Fruit fly (Drosophila melanogaster) whole organism, prepupa: Measurements from ENCODE around the gene mRpL3.

Source experiments
- Blimp-1 ChIP-seq: fragments of 200-800 bp; sonication (Bioruptor generic); optimal IDR thresholded peaks from 3 replicates; lab custom pipeline; 2017; ENCODE audit warnings: missing biosample characterization, missing genetic modification characterization, mild to moderate bottlenecking, moderate library complexity, missing genetic modification reagents
- CG10631 ChIP-seq: fragments of 200-800 bp; sonication (Bioruptor generic); optimal IDR thresholded peaks from 2 replicates; lab custom pipeline; 2016; ENCODE audit warnings: missing biosample characterization, missing genetic modification characterization
- CG10669 ChIP-seq: fragments of 200-800 bp; sonication (Bioruptor generic); optimal IDR thresholded peaks from 3 replicates; lab custom pipeline; 2018; ENCODE audit warnings: missing biosample characterization, mild to moderate bottlenecking, missing genetic modification characterization, moderate library complexity
- CG11294 ChIP-seq: fragments of 200-800 bp; sonication (Bioruptor generic); IDR thresholded peaks from 2 replicates; pipeline ENCODE4 v1.3.6; 2022; ENCODE audit warnings: missing biosample characterization, missing genetic modification characterization
- CG11762 ChIP-seq: fragments of 200-800 bp; sonication (Bioruptor generic); optimal IDR thresholded peaks from 3 replicates; lab custom pipeline; 2016; ENCODE audit warnings: missing biosample characterization, missing genetic modification characterization; ENCODE audit not compliant: insufficient read depth
- CG11902 ChIP-seq: fragments of 200-800 bp; sonication (Bioruptor generic); optimal IDR thresholded peaks from 3 replicates; lab custom pipeline; 2016; ENCODE audit warnings: missing biosample characterization, missing genetic modification characterization
- CG15336 ChIP-seq: fragments of 200-800 bp; sonication (Bioruptor generic); IDR thresholded peaks from 2 replicates; pipeline ENCODE4 v1.3.6; 2022; ENCODE audit warnings: missing biosample characterization, missing genetic modification characterization
- CG1621 ChIP-seq: fragments of 200-800 bp; sonication (Bioruptor generic); optimal IDR thresholded peaks from 3 replicates; lab custom pipeline; 2018; ENCODE audit warnings: missing biosample characterization, mild to moderate bottlenecking, missing genetic modification characterization
- CG16779 ChIP-seq: fragments of 200-800 bp; sonication (Bioruptor generic); optimal IDR thresholded peaks from 3 replicates; lab custom pipeline; 2017; ENCODE audit warnings: missing biosample characterization, mild to moderate bottlenecking, missing genetic modification characterization
- CG3032 ChIP-seq: fragments of 200-800 bp; optimal IDR thresholded peaks from 2 replicates; lab custom pipeline; 2019; ENCODE audit warnings: missing biosample characterization, mild to moderate bottlenecking, missing genetic modification characterization, moderate library complexity
- CG31627 ChIP-seq: fragments of 200-800 bp; sonication (Bioruptor generic); optimal IDR thresholded peaks from 3 replicates; lab custom pipeline; 2016; ENCODE audit warnings: missing biosample characterization, missing genetic modification characterization
- CG32006 ChIP-seq: fragments of 200-800 bp; sonication (Bioruptor generic); optimal IDR thresholded peaks from 3 replicates; lab custom pipeline; 2017; ENCODE audit warnings: missing biosample characterization, mild to moderate bottlenecking, missing genetic modification characterization
- CG34406 ChIP-seq: fragments of 200-800 bp; sonication (Bioruptor generic); optimal IDR thresholded peaks from 3 replicates; lab custom pipeline; 2016; ENCODE audit warnings: missing biosample characterization, missing genetic modification characterization
- CG3919 ChIP-seq: fragments of 200-800 bp; sonication (Bioruptor generic); optimal IDR thresholded peaks from 3 replicates; lab custom pipeline; 2016; ENCODE audit warnings: missing biosample characterization, missing genetic modification characterization
- CG4318 ChIP-seq: fragments of 200-800 bp; sonication (Bioruptor generic); optimal IDR thresholded peaks from 3 replicates; lab custom pipeline; 2017; ENCODE audit warnings: missing biosample characterization, mild to moderate bottlenecking, missing genetic modification characterization
- CG6163 ChIP-seq: fragments of 200-800 bp; sonication (Bioruptor generic); IDR thresholded peaks from 3 replicates; pipeline ENCODE4 v1.3.6; 2022; ENCODE audit warnings: missing biosample characterization, missing genetic modification characterization
- CG6792 ChIP-seq: fragments of 200-800 bp; sonication (Bioruptor generic); optimal IDR thresholded peaks from 3 replicates; lab custom pipeline; 2016; ENCODE audit warnings: missing biosample characterization, missing genetic modification characterization
- CG7368 ChIP-seq: fragments of 200-800 bp; sonication (Bioruptor generic); optimal IDR thresholded peaks from 3 replicates; lab custom pipeline; 2016; ENCODE audit warnings: missing biosample characterization, missing genetic modification characterization
- CG8319 ChIP-seq: fragments of 200-800 bp; sonication (Bioruptor generic); optimal IDR thresholded peaks from 3 replicates; lab custom pipeline; 2016; ENCODE audit warnings: missing biosample characterization, missing genetic modification characterization
- CG8632 ChIP-seq: fragments of 200-800 bp; sonication (Bioruptor generic); optimal IDR thresholded peaks from 3 replicates; lab custom pipeline; 2016; ENCODE audit warnings: missing biosample characterization, missing genetic modification characterization
- CG9139 ChIP-seq: fragments of 200-800 bp; sonication (Bioruptor generic); optimal IDR thresholded peaks from 3 replicates; lab custom pipeline; 2017; ENCODE audit warnings: missing biosample characterization, mild to moderate bottlenecking, missing genetic modification characterization
- Eip78C ChIP-seq: fragments of 200-800 bp; sonication (Bioruptor generic); peaks from one replicate; lab custom pipeline; 2016; ENCODE audit warnings: missing biosample characterization, missing genetic modification characterization
- Eip93F ChIP-seq: fragments of 200-800 bp; sonication (Bioruptor generic); optimal IDR thresholded peaks from 2 replicates; lab custom pipeline; 2016; ENCODE audit warnings: missing biosample characterization, mild to moderate bottlenecking, missing genetic modification characterization
- Ets21C ChIP-seq: fragments of 200-800 bp; sonication (Bioruptor generic); optimal IDR thresholded peaks from 3 replicates; lab custom pipeline; 2016; ENCODE audit warnings: missing biosample characterization, missing genetic modification characterization
- Ets96B ChIP-seq: fragments of 200-800 bp; optimal IDR thresholded peaks from 2 replicates; lab custom pipeline; 2019; ENCODE audit warnings: missing biosample characterization, mild to moderate bottlenecking, missing genetic modification characterization, moderate library complexity
- Gug ChIP-seq: fragments of 200-800 bp; sonication (Bioruptor generic); IDR thresholded peaks from 2 replicates; pipeline ENCODE4 v1.3.6; 2022; ENCODE audit warnings: missing biosample characterization, missing genetic modification characterization
- Hr38 ChIP-seq: sonication (Bioruptor generic); optimal IDR thresholded peaks from 2 replicates; lab custom pipeline; 2016; ENCODE audit warnings: missing biosample characterization, missing genetic modification characterization
- Hr39 ChIP-seq: fragments of 200-800 bp; sonication (Bioruptor generic); optimal IDR thresholded peaks from 2 replicates; lab custom pipeline; 2016; ENCODE audit warnings: missing biosample characterization, missing genetic modification characterization
- Hr4 ChIP-seq: fragments of 200-800 bp; sonication (Bioruptor generic); optimal IDR thresholded peaks from 3 replicates; lab custom pipeline; 2016; ENCODE audit warnings: missing biosample characterization, missing genetic modification characterization
- Lpt ChIP-seq: fragments of 200-800 bp; sonication (Bioruptor generic); optimal IDR thresholded peaks from 3 replicates; lab custom pipeline; 2016; ENCODE audit warnings: missing biosample characterization, missing genetic modification characterization
- Met ChIP-seq: fragments of 200-800 bp; sonication (Bioruptor generic); optimal IDR thresholded peaks from 3 replicates; lab custom pipeline; 2016; ENCODE audit warnings: missing biosample characterization, missing genetic modification characterization
- OdsH ChIP-seq: fragments of 200-800 bp; sonication (Bioruptor generic); optimal IDR thresholded peaks from 3 replicates; lab custom pipeline; 2016; ENCODE audit warnings: missing biosample characterization, missing genetic modification characterization
- Sox14 ChIP-seq: fragments of 200-800 bp; sonication (Bioruptor generic); optimal IDR thresholded peaks from 3 replicates; lab custom pipeline; 2016; ENCODE audit warnings: missing biosample characterization, missing genetic modification characterization
- Sox15 ChIP-seq: fragments of 200-800 bp; sonication (Bioruptor generic); optimal IDR thresholded peaks from 3 replicates; lab custom pipeline; 2016; ENCODE audit warnings: missing biosample characterization, missing genetic modification characterization
- achi ChIP-seq: fragments of 200-800 bp; sonication (Bioruptor generic); optimal IDR thresholded peaks from 3 replicates; lab custom pipeline; 2016; ENCODE audit warnings: missing biosample characterization, missing genetic modification characterization
- acj6 ChIP-seq: fragments of 200-800 bp; sonication (Bioruptor generic); optimal IDR thresholded peaks from 3 replicates; lab custom pipeline; 2016; ENCODE audit warnings: missing biosample characterization, missing genetic modification characterization
- cyc ChIP-seq: fragments of 200-800 bp; sonication (Bioruptor generic); optimal IDR thresholded peaks from 3 replicates; lab custom pipeline; 2016; ENCODE audit warnings: missing biosample characterization, missing genetic modification characterization
- dac ChIP-seq: fragments of 200-800 bp; sonication (Bioruptor generic); optimal IDR thresholded peaks from 2 replicates; lab custom pipeline; 2017; ENCODE audit warnings: missing biosample characterization, mild to moderate bottlenecking, missing genetic modification characterization
- dsx ChIP-seq: fragments of 200-800 bp; optimal IDR thresholded peaks from 3 replicates; lab custom pipeline; 2019; ENCODE audit warnings: missing biosample characterization, mild to moderate bottlenecking, missing genetic modification characterization, moderate library complexity; ENCODE audit not compliant: poor library complexity, severe bottlenecking
- esn ChIP-seq: fragments of 200-800 bp; sonication (Bioruptor generic); optimal IDR thresholded peaks from 2 replicates; lab custom pipeline; 2016; ENCODE audit warnings: missing biosample characterization, mild to moderate bottlenecking, missing genetic modification characterization, moderate library complexity
- fd59A ChIP-seq: fragments of 200-800 bp; sonication (Bioruptor generic); optimal IDR thresholded peaks from 2 replicates; lab custom pipeline; 2017; ENCODE audit warnings: missing biosample characterization, mild to moderate bottlenecking, missing genetic modification characterization, missing genetic modification reagents
- fd85E ChIP-seq: fragments of 200-800 bp; sonication (Bioruptor generic); optimal IDR thresholded peaks from 3 replicates; lab custom pipeline; 2016; ENCODE audit warnings: missing biosample characterization, missing genetic modification characterization
- pdm3 ChIP-seq: fragments of 200-800 bp; sonication (Bioruptor generic); optimal IDR thresholded peaks from 3 replicates; lab custom pipeline; 2016; ENCODE audit warnings: missing biosample characterization, missing genetic modification characterization
- spab ChIP-seq: fragments of 200-800 bp; sonication (Bioruptor generic); optimal IDR thresholded peaks from 2 replicates; lab custom pipeline; 2017; ENCODE audit warnings: missing biosample characterization, mild to moderate bottlenecking, missing genetic modification characterization, missing genetic modification reagents
- ss ChIP-seq, 2 experiments: fragments of 200-800 bp; sonication (Bioruptor generic); optimal IDR thresholded peaks; 2 replicates in 1 of 2; 3 replicates in 1 of 2; lab custom pipeline; 2017 to 2018; ENCODE audit warnings: mild to moderate bottlenecking in 2 of 2, missing biosample characterization in 2 of 2, missing genetic modification characterization in 2 of 2, moderate library complexity in 1 of 2
- topi ChIP-seq: fragments of 200-800 bp; sonication (Bioruptor generic); optimal IDR thresholded peaks from 3 replicates; lab custom pipeline; 2016; ENCODE audit warnings: missing biosample characterization, missing genetic modification characterization
- vri ChIP-seq: fragments of 200-800 bp; sonication (Bioruptor generic); optimal IDR thresholded peaks from 3 replicates; lab custom pipeline; 2016; ENCODE audit warnings: missing biosample characterization, mild to moderate bottlenecking, missing genetic modification characterization

mRpL3 gene

DNA sequence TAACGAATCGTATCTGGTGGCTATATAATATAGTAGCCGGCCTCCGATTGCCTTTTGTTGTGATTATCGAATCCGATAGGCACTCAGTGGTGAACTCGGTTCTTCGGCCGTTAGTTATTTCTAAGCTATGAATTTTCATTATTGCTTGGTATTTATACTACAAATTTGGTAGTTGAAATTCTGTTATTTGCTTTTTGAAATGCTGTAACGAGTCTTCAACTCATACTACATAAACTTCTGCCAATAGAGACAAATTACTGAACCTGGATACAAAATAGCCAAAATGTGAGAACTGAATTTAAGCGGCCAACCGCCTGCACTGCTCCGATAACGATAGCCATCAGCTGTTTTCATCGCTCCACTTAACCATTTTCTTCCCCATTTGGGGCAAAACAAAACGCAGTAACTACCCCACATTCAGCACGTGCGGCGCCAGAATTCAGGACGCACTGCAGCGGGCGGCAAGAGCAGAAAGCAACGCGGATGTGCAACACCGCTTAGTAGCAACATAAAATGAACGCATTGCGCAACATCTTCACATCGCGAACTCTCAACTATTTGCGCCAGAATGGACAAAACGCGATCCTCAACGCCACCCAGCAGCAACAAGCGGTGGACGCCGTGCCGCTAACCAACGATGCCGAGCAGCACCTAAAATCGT, 22.0 kb upstream of the mRpL3 start, which contains the start of the genes CG11679 and CG8206 (continued):
- peak; percentile 32 for TF ChIP-seq pdm3 (GFP tag; lab: Kevin White, UChicago)
- no peak for TF ChIP-seq fd85E
- TF ChIP-seq Hr39, result peak; percentile 46
- TF ChIP-seq CG10631, result peak; percentile 26
- TF ChIP-seq dac, result no peak
- TF ChIP-seq vri (GFP tag; lab: Kevin White, UChicago), result peak; percentile 49
- TF ChIP-seq OdsH (GFP tag; lab: Kevin White, UChicago), result peak; percentile 48
- TF ChIP-seq Hr38 (GFP tag; lab: Kevin White, UChicago), result no peak
- no peak for TF ChIP-seq CG4318 (GFP tag; lab: Kevin White, UChicago)
- TF ChIP-seq CG34406 (GFP tag; lab: Kevin White, UChicago), result no peak
- peak; percentile 50 for TF ChIP-seq esn (GFP tag; lab: Kevin White, UChicago)
- TF ChIP-seq CG1621 (tag; lab: Kevin White, UChicago), result no peak
- no peak for TF ChIP-seq CG11762
- TF ChIP-seq CG3032 (tag; lab: Kevin White, UChicago), result peak; percentile 50
- peak; percentile 12 for TF ChIP-seq CG3919 (GFP tag; lab: Kevin White, UChicago)
- peak; percentile 5 for TF ChIP-seq CG6792
- TF ChIP-seq, all 60 proteins: peak for 30

DNA sequence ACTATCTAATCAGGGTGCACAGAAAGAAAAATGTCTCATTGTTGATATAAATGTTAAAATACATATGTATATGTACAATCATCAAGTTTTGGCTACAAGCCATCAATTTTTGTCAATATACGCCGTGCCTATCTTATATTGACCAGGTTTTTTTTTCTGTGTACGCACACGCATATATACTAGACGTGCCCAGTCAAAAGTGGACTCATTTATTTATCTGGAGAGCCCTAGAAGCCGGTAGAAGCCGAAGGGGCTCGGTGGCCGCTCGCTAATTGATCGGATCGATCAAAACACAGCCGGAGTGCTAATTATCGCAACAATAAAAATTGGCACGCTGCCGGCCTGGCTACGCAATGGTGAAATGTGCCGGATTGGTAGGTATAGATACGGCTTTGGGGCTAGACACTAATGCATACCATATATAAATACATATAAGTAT, 20.7 kb upstream of the mRpL3 start:
- TF ChIP-seq Eip93F (GFP tag; lab: Kevin White, UChicago) (peak; percentile 46), CG3919 (GFP tag; lab: Kevin White, UChicago) (no peak), CG8632 (GFP tag; lab: Kevin White, UChicago) (peak; percentile 43), topi (GFP tag; lab: Kevin White, UChicago) (peak; percentile 69), CG6792 (peak; percentile 45), CG8319 (GFP tag; lab: Kevin White, UChicago) (no peak), Hr39 (peak; percentile 60), Ets96B (peak; percentile 39), Gug (GFP tag; lab: Robert Waterston, UW) (peak; percentile 52; the same call in 1 of the 2 replicates), fd59A (no peak), CG10631 (peak; percentile 25), CG7368 (GFP tag; lab: Kevin White, UChicago) (no peak), Blimp-1 (GFP tag; lab: Kevin White, UChicago) (no peak), CG9139 (GFP tag; lab: Kevin White, UChicago) (no peak), Ets21C (GFP tag; lab: Kevin White, UChicago) (peak; percentile 52), dac (no peak), CG4318 (GFP tag; lab: Kevin White, UChicago) (no peak), spab (GFP tag; lab: Kevin White, UChicago) (no peak), CG16779 (tag; lab: Kevin White, UChicago) (no peak), acj6 (peak; percentile 50), Eip78C (GFP tag; lab: Kevin White, UChicago) (peak; percentile 83), ss (GFP tag; optimal IDR thresholded peaks at IDR 0.05; lab: Kevin White, UChicago) (no peak), CG34406 (GFP tag; lab: Kevin White, UChicago) (peak; percentile 36), Met (peak; percentile 66), cyc (peak; percentile 45), CG31627 (GFP tag; lab: Kevin White, UChicago) (peak; percentile 48), fd85E (no peak), CG11294 (GFP tag; lab: Robert Waterston, UW) (peak; percentile 15; the same call in 1 of the 2 replicates), pdm3 (GFP tag; lab: Kevin White, UChicago) (peak; percentile 62), achi (GFP tag; lab: Kevin White, UChicago) (peak; percentile 40), Sox14 (peak; percentile 63), CG11902 (GFP tag; lab: Kevin White, UChicago) (peak; percentile 23), Sox15 (GFP tag; lab: Kevin White, UChicago) (no peak), CG10669 (GFP tag; lab: Kevin White, UChicago) (no peak), Lpt (GFP tag; lab: Kevin White, UChicago) (peak; percentile 18), OdsH (GFP tag; lab: Kevin White, UChicago) (peak; percentile 46), CG32006 (GFP tag; lab: Kevin White, UChicago) (peak; percentile 53), dsx (GFP tag; lab: Kevin White, UChicago) (peak; percentile 4), CG11762 (no peak), CG15336 (GFP tag; lab: Robert Waterston, UW) (peak; percentile 57), CG6163 (GFP tag; lab: Robert Waterston, UW) (peak; percentile 69), Hr4 (GFP tag; lab: Kevin White, UChicago) (peak; percentile 50)
